Worm (Caenorhabditis elegans) whole organism, young adult: ENCODE results near the gene F22B3.10.

Experiments used
- F33H1.4 ChIP-seq: fragments of 200-800 bp; sonication (Bioruptor generic); IDR thresholded peaks from 2 replicates; pipeline ENCODE4 v1.3.6; 2022; ENCODE audit warnings: missing genetic modification reagents, missing genetic modification characterization, missing compliant biosample characterization
- K12H6.12 ChIP-seq: fragments of 200-800 bp; sonication (Bioruptor generic); optimal IDR thresholded peaks from 2 replicates; lab custom pipeline; 2018; ENCODE audit warnings: mild to moderate bottlenecking, missing genetic modification characterization, missing compliant biosample characterization
- Y67H2A.10 ChIP-seq: fragments of 200-800 bp; sonication (Bioruptor generic); conservative IDR thresholded peaks from 2 replicates; pipeline ENCODE4 v1.3.6; 2022; ENCODE audit warnings: missing genetic modification reagents, missing genetic modification characterization, missing compliant biosample characterization
- egrh-3 ChIP-seq: fragments of 200-800 bp; sonication (Bioruptor generic); IDR thresholded peaks from 2 replicates; pipeline ENCODE4 v1.3.6; 2022; ENCODE audit warnings: missing genetic modification reagents, missing genetic modification characterization, missing compliant biosample characterization
- hsf-1 ChIP-seq: fragments of 200-800 bp; sonication (Bioruptor generic); IDR thresholded peaks from 2 replicates; pipeline ENCODE4 v1.3.6; 2022; ENCODE audit warnings: missing genetic modification reagents, missing genetic modification characterization, missing compliant biosample characterization
- lin-40 ChIP-seq: sonication (generic microtip); optimal IDR thresholded peaks from 2 replicates; lab custom pipeline; 2016; ENCODE audit warnings: missing genetic modification characterization, mild to moderate bottlenecking, missing compliant biosample characterization, missing genotype, missing genetic modification reagents
- madf-6 ChIP-seq: fragments of 200-800 bp; sonication (Bioruptor generic); IDR thresholded peaks from 2 replicates; pipeline ENCODE4 v1.3.6; 2022; ENCODE audit warnings: missing genetic modification reagents, missing genetic modification characterization, missing compliant biosample characterization
- mel-28 ChIP-seq: sonication (generic microtip); optimal IDR thresholded peaks from 2 replicates; lab custom pipeline; 2016; ENCODE audit warnings: borderline replicate concordance, mild to moderate bottlenecking, missing genetic modification characterization, missing compliant biosample characterization
- nfya-1 ChIP-seq: sonication (generic microtip); optimal IDR thresholded peaks from 2 replicates; lab custom pipeline; 2017; ENCODE audit warnings: antibody characterized with exemption, missing compliant biosample characterization, missing genetic modification characterization, borderline replicate concordance; ENCODE audit not compliant: insufficient read depth
- nhr-120 ChIP-seq: fragments of 200-800 bp; sonication (Bioruptor generic); IDR thresholded peaks from 2 replicates; pipeline ENCODE4 v1.3.6; 2022; ENCODE audit warnings: missing genetic modification characterization, missing compliant biosample characterization
- nhr-90 ChIP-seq: sonication (generic microtip); optimal IDR thresholded peaks from 2 replicates; lab custom pipeline; 2016; ENCODE audit warnings: missing genotype, mild to moderate bottlenecking, missing genetic modification characterization, missing compliant biosample characterization
- snpc-3.4 ChIP-seq: sonication (generic microtip); optimal IDR thresholded peaks from 2 replicates; lab custom pipeline; 2017; ENCODE audit warnings: missing genetic modification characterization, mild to moderate bottlenecking, missing compliant biosample characterization, antibody characterized with exemption, moderate library complexity, missing genotype, missing genetic modification reagents
- snpc-4 ChIP-seq, 5 experiments: fragments of 150-350 bp in 1 of 5; sonication (generic microtip) in 4 of 5; optimal IDR thresholded peaks; 2 replicates each; lab custom pipeline; 2014 to 2018; ENCODE audit warnings: missing genetic modification characterization in 5 of 5, missing biosample characterization in 3 of 5, antibody characterized with exemption in 2 of 5, mild to moderate bottlenecking in 2 of 5, missing compliant biosample characterization in 2 of 5, missing genotype in 2 of 5, moderate library complexity in 2 of 5, missing genetic modification reagents in 1 of 5
- tlf-1 ChIP-seq: fragments of 200-800 bp; sonication (Bioruptor generic); optimal IDR thresholded peaks from 2 replicates; lab custom pipeline; 2018; ENCODE audit warnings: mild to moderate bottlenecking, missing genetic modification characterization, missing compliant biosample characterization

ce11 chrIV:11394243-11394642, 20.6 kb downstream of the F22B3.10 start, which contains the start of gene tag-89:
- TF ChIP-seq nhr-120 (GFP tag; lab: Robert Waterston, UW) (no peak), mel-28 (tag; lab: Kevin White, UChicago) (no peak), tlf-1 (GFP tag; lab: Kevin White, UChicago) (no peak), snpc-3.4 (tag; lab: Kevin White, UChicago) (no peak), nfya-1 (tag; lab: Kevin White, UChicago) (no peak), K12H6.12 (tag; lab: Kevin White, UChicago) (no peak), nhr-90 (tag; lab: Kevin White, UChicago) (no peak), F33H1.4 (no peak), snpc-4 (GFP tag; optimal IDR thresholded peaks at IDR 0.05; lab: Kevin White, UChicago) (no peak), snpc-4 (tag; optimal IDR thresholded peaks at IDR 0.05; lab: Kevin White, UChicago) (no peak), lin-40 (tag; lab: Kevin White, UChicago) (no peak), hsf-1 (GFP tag; lab: Robert Waterston, UW) (no peak), Y67H2A.10 (GFP tag; lab: Robert Waterston, UW) (no peak), madf-6 (no peak), egrh-3 (GFP tag; lab: Robert Waterston, UW) (no peak)
